Worm (Caenorhabditis elegans) whole organism, L3 larva: ENCODE data around the gene F57B9.1.

Experiments used
- aly-2 ChIP-seq: fragments of 150-350 bp; optimal IDR thresholded peaks from 2 replicates; lab custom pipeline; 2014; ENCODE audit warnings: missing biosample characterization, missing genetic modification characterization
- ceh-82 ChIP-seq: fragments of 150-350 bp; optimal IDR thresholded peaks from 2 replicates; lab custom pipeline; 2014; ENCODE audit warnings: missing biosample characterization, missing genetic modification characterization
- elt-1 ChIP-seq: fragments of 150-350 bp; optimal IDR thresholded peaks from 2 replicates; lab custom pipeline; 2014; ENCODE audit warnings: missing biosample characterization, missing genetic modification characterization
- pha-4 ChIP-seq: fragments of 150-350 bp; optimal IDR thresholded peaks from 2 replicates; lab custom pipeline; 2014; ENCODE audit warnings: missing biosample characterization, missing genetic modification reagents, missing genetic modification characterization
- skn-1 ChIP-seq: fragments of 150-350 bp; optimal IDR thresholded peaks from 2 replicates; lab custom pipeline; 2014; ENCODE audit warnings: missing biosample characterization, missing genetic modification characterization
- unc-62 ChIP-seq: fragments of 150-350 bp; sonication (generic microtip); optimal IDR thresholded peaks from 4 replicates; lab custom pipeline; 2014; ENCODE audit warnings: missing biosample characterization, missing genetic modification reagents, missing genetic modification characterization
- zag-1 ChIP-seq: fragments of 150-350 bp; optimal IDR thresholded peaks from 2 replicates; lab custom pipeline; 2014; ENCODE audit warnings: missing biosample characterization, missing genetic modification characterization

DNA sequence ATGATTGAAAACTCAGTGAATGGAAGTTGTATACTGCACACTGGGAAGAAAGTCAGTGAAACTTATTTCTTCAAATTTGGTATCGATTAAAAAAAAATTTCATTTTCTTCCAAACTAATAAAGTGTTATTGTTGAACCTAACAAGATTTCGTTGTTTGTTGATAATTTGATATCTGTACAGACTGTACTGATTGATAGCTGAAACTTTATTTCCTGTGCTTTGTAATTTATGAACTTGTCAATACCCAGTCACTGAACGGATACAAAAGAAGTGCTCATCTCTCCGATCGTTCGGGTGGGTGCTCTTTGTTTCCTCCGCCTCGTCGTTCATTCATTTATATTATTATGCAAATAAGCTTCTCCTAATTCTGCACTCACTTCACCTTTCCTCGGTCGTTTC is 7.2 kb downstream of the F57B9.1 start, which contains the start of gene F31E3.12:
- no peak for TF ChIP-seq skn-1 (tag; lab: Kevin White, UChicago)
- TF ChIP-seq elt-1, result no peak
- TF ChIP-seq ceh-82, result no peak
- TF ChIP-seq pha-4 (tag; lab: Kevin White, UChicago), result no peak
- no peak for TF ChIP-seq zag-1 (tag; lab: Kevin White, UChicago)
- TF ChIP-seq aly-2 (tag; lab: Kevin White, UChicago), result no peak
- TF ChIP-seq unc-62 (GFP tag; lab: Kevin White, UChicago), result no peak
